Worm (Caenorhabditis elegans) whole organism, early embryonic: ENCODE measurements around the gene K02E10.4.
A peak's percentile ranks its signal among the peaks of the same experiment; 100 is the strongest.

Source experiments
- B0310.2 ChIP-seq: sonication (generic microtip); optimal IDR thresholded peaks from 2 replicates; lab custom pipeline; 2016; ENCODE audit warnings: mild to moderate bottlenecking, missing genetic modification characterization, missing compliant biosample characterization
- F13C5.2 ChIP-seq: sonication (generic microtip); optimal IDR thresholded peaks from 2 replicates; lab custom pipeline; 2017; ENCODE audit warnings: mild to moderate bottlenecking, missing genetic modification characterization, inconsistent platforms, missing compliant biosample characterization
- aly-1 ChIP-seq: sonication (generic microtip); optimal IDR thresholded peaks from 2 replicates; lab custom pipeline; 2016; ENCODE audit warnings: missing genetic modification characterization, missing compliant biosample characterization
- ama-1 ChIP-seq: fragments of 150-350 bp; optimal IDR thresholded peaks from 2 replicates; lab custom pipeline; 2014
- ceh-13 ChIP-seq: fragments of 200-800 bp; sonication (Bioruptor generic); optimal IDR thresholded peaks from 2 replicates; lab custom pipeline; 2018; ENCODE audit warnings: mild to moderate bottlenecking, missing genetic modification characterization, missing compliant biosample characterization
- ceh-36 ChIP-seq: sonication (generic microtip); optimal IDR thresholded peaks from 2 replicates; lab custom pipeline; 2016; ENCODE audit warnings: missing genetic modification characterization, inconsistent platforms, missing compliant biosample characterization
- ets-7 ChIP-seq: sonication (generic microtip); optimal IDR thresholded peaks from 2 replicates; lab custom pipeline; 2016; ENCODE audit warnings: missing genotype, missing genetic modification characterization, missing compliant biosample characterization
- flt-1 ChIP-seq: fragments of 200-800 bp; sonication (Bioruptor generic); IDR thresholded peaks from 2 replicates; pipeline ENCODE4 v1.3.6; 2022; ENCODE audit warnings: missing genetic modification characterization, missing compliant biosample characterization
- hmbx-1 ChIP-seq: sonication (generic microtip); optimal IDR thresholded peaks from 2 replicates; lab custom pipeline; 2016; ENCODE audit warnings: mild to moderate bottlenecking, missing genetic modification characterization, missing compliant biosample characterization
- hmg-4 ChIP-seq: fragments of 200-800 bp; sonication (Bioruptor generic); optimal IDR thresholded peaks from 2 replicates; lab custom pipeline; 2018; ENCODE audit warnings: mild to moderate bottlenecking, missing genetic modification characterization, missing compliant biosample characterization
- hnd-1 ChIP-seq: sonication (generic microtip); optimal IDR thresholded peaks from 2 replicates; lab custom pipeline; 2016; ENCODE audit warnings: missing genetic modification characterization, missing compliant biosample characterization
- pes-1 ChIP-seq: fragments of 200-800 bp; sonication (Bioruptor generic); IDR thresholded peaks from 2 replicates; pipeline ENCODE4 v1.3.6; 2022; ENCODE audit warnings: missing genetic modification reagents, missing genetic modification characterization, missing compliant biosample characterization
- scrt-1 ChIP-seq: fragments of 200-800 bp; sonication (Bioruptor generic); IDR thresholded peaks from 2 replicates; pipeline ENCODE4 v1.3.6; 2022; ENCODE audit warnings: missing genetic modification characterization, missing compliant biosample characterization
- sea-1 ChIP-seq: fragments of 200-800 bp; sonication (Bioruptor generic); conservative IDR thresholded peaks from 2 replicates; pipeline ENCODE4 v1.3.6; 2022; ENCODE audit warnings: missing genetic modification characterization, missing compliant biosample characterization
- tbx-11 ChIP-seq: fragments of 200-800 bp; sonication (Bioruptor generic); IDR thresholded peaks from 2 replicates; pipeline ENCODE4 v1.3.6; 2022; ENCODE audit warnings: missing genetic modification characterization, missing compliant biosample characterization
- tbx-37 ChIP-seq: fragments of 200-800 bp; sonication (Bioruptor generic); conservative IDR thresholded peaks from 2 replicates; pipeline ENCODE4 v1.3.6; 2022; ENCODE audit warnings: missing genetic modification reagents, missing genetic modification characterization, missing compliant biosample characterization
- tra-4 ChIP-seq: sonication (generic microtip); optimal IDR thresholded peaks from 2 replicates; lab custom pipeline; 2017; ENCODE audit warnings: missing genetic modification characterization, missing compliant biosample characterization

Gene K02E10.4

ce11 chrX:2536246-2536772 lies 53.2 kb downstream of the K02E10.4 start:
- no peak; the same call in 1 of the 2 replicates for TF ChIP-seq pes-1 (GFP tag; lab: Robert Waterston, UW)
- TF ChIP-seq hmg-4 (GFP tag; lab: Kevin White, UChicago): peak; percentile 83
- no peak for TF ChIP-seq ceh-13 (GFP tag; lab: Kevin White, UChicago)
- TF ChIP-seq ceh-36 (tag; lab: Kevin White, UChicago): no peak
- no peak for TF ChIP-seq sea-1 (GFP tag; lab: Robert Waterston, UW)
- no peak for TF ChIP-seq tbx-11 (GFP tag; lab: Robert Waterston, UW)
- no peak; the same call in 1 of the 2 replicates for TF ChIP-seq flt-1 (GFP tag; lab: Robert Waterston, UW)
- TF ChIP-seq scrt-1: no peak
- TF ChIP-seq tbx-37 (GFP tag; lab: Robert Waterston, UW): no peak
- TF ChIP-seq F13C5.2 (tag; lab: Kevin White, UChicago): peak; percentile 64
- TF ChIP-seq ama-1 (lab: Kevin White, UChicago): no peak
- TF ChIP-seq ets-7: peak; percentile 46
- TF ChIP-seq tra-4 (tag; lab: Kevin White, UChicago): no peak
- peak; percentile 25 for TF ChIP-seq B0310.2 (tag; lab: Kevin White, UChicago)
- TF ChIP-seq hmbx-1: no peak
- no peak for TF ChIP-seq hnd-1 (tag; lab: Kevin White, UChicago)
- peak; percentile 51 for TF ChIP-seq aly-1 (tag; lab: Kevin White, UChicago)
